Worm (Caenorhabditis elegans) whole organism, L1 larva: ENCODE results near the gene F49H12.2.

ENCODE experiments used
- alr-1 ChIP-seq: fragments of 200-800 bp; sonication (Bioruptor generic); optimal IDR thresholded peaks from 2 replicates; lab custom pipeline; 2018; ENCODE audit warnings: borderline replicate concordance, mild to moderate bottlenecking, missing genetic modification characterization, missing compliant biosample characterization
- lin-15B ChIP-seq: fragments of 150-350 bp; sonication (generic microtip); optimal IDR thresholded peaks from 3 replicates; lab custom pipeline; 2014; ENCODE audit warnings: missing biosample characterization, missing genetic modification characterization
- lsy-2 ChIP-seq, 2 experiments: fragments of 150-350 bp; optimal IDR thresholded peaks; 2 replicates each; lab custom pipeline; 2014; ENCODE audit warnings: missing biosample characterization in 2 of 2, missing genetic modification characterization in 2 of 2
- nhr-11 ChIP-seq: fragments of 150-350 bp; optimal IDR thresholded peaks from 2 replicates; lab custom pipeline; 2014; ENCODE audit warnings: missing biosample characterization, missing genetic modification characterization
- nhr-19 ChIP-seq: fragments of 200-800 bp; sonication (Bioruptor generic); conservative IDR thresholded peaks from 2 replicates; pipeline ENCODE4 v1.3.6; 2022; ENCODE audit warnings: missing genetic modification characterization, missing compliant biosample characterization

DNA sequence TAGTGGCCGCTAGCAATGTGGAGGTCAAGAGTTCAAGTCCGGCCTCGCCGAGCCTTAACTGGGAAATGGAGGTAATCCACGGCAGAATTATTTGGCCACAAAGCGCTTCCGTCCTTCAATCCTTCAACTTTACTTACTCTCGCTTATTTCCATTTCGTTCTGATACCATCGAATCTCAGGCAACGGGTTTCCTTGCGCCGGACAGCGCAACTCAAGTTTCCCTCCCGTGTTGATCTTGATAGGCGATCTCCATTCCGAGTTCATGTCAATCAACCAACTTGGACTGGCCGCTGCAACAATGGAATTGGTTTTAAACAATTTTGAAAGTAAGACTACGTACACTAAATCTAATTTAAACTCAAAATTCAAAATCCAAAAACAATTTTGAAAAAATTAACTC lies 44.2 kb upstream of the F49H12.2 start:
- TF ChIP-seq alr-1 (tag; lab: Kevin White, UChicago) (no peak), nhr-19 (GFP tag; lab: Robert Waterston, UW) (no peak), lin-15B (tag; lab: Kevin White, UChicago) (no peak), nhr-11 (tag; lab: Kevin White, UChicago) (no peak), lsy-2 (tag; optimal IDR thresholded peaks at IDR 0.05; lab: Kevin White, UChicago) (no peak)
